Fruit fly (Drosophila melanogaster): ENCODE results near the gene CG7945.

Gene CG7945

dm6 chr3L:15525153-15525552 is 1.2 kb upstream of the CG7945 start, which contains the start of gene CG33986:
CG33986 (minus strand) TSS chr3L:15525253.
- no peak for TF ChIP-seq usp (GFP tag; optimal IDR thresholded peaks at IDR 0.05)
- no peak for TF ChIP-seq EcR (GFP tag; optimal IDR thresholded peaks at IDR 0.05)
- TF ChIP-seq psq (optimal IDR thresholded peaks at IDR 0.05): no peak
- no peak for TF ChIP-seq CG8478 (optimal IDR thresholded peaks at IDR 0.05)
- TF ChIP-seq pan (optimal IDR thresholded peaks at IDR 0.05): no peak
- no peak for TF ChIP-seq Dll (optimal IDR thresholded peaks at IDR 0.05)

DNA sequence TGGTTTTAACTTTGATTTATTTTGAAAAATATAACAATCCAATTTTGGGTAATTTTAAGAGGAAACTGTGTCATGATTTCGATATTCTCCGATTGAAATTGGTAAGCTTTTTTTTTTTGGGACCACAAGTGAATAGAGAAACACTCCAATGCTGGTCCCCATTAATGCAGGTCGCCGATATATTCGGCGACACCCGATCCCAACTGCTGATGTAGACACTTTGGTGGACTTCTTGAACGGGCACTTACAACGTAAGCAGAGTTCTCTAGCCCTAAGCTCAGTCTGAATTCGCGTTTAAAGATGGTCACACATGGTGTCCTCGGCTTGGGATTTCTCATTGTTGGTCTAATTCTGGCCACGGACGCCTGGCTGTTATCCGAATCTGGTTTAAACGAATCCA is 3.6 kb downstream of the CG7945 start, which contains the start of gene yellow-k:
TSS of gene yellow-k (plus strand) at position 301 of the 400 bp plus-strand sequence.
- TF ChIP-seq pan (optimal IDR thresholded peaks at IDR 0.05): no peak
- TF ChIP-seq CG8478 (optimal IDR thresholded peaks at IDR 0.05): no peak
- TF ChIP-seq psq (optimal IDR thresholded peaks at IDR 0.05): no peak
- TF ChIP-seq EcR (GFP tag; optimal IDR thresholded peaks at IDR 0.05): no peak

- TF ChIP-seq EcR (GFP tag; optimal IDR thresholded peaks at IDR 0.05) (no peak), CG8478 (optimal IDR thresholded peaks at IDR 0.05) (no peak), usp (GFP tag; optimal IDR thresholded peaks at IDR 0.05) (no peak), pan (optimal IDR thresholded peaks at IDR 0.05) (no peak), psq (optimal IDR thresholded peaks at IDR 0.05) (no peak), Dll (optimal IDR thresholded peaks at IDR 0.05) (no peak)
These were observed 4.0 kb downstream of the CG7945 start for dm6 chr3L:15519920-15520319.

DNA sequence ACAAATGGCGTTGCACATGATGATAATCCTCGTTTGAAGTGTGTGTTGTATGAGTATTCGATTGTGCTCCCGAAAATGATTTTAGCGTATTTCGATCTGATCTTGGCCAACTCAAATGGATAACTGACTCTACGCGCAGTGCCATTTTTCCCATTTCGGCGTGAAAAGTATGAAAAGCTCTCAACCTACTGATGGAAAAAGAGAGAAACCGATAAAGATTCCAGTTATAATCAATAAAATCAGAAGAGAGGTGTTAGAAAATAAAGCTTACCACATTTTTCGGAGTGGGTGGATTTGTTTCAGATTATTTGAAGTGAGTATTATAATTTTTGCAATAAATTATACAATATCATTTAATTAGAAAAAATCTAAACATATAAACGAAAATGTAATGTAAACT is 4.4 kb downstream of the CG7945 start, which contains the start of gene mex1:
TSS of gene mex1 (minus strand) at position 101 of the 400 bp plus-strand sequence.
- TF ChIP-seq pan (optimal IDR thresholded peaks at IDR 0.05) (no peak), usp (GFP tag; optimal IDR thresholded peaks at IDR 0.05) (no peak), psq (optimal IDR thresholded peaks at IDR 0.05) (no peak), CG8478 (optimal IDR thresholded peaks at IDR 0.05) (no peak), EcR (GFP tag; optimal IDR thresholded peaks at IDR 0.05) (no peak), Dll (optimal IDR thresholded peaks at IDR 0.05) (no peak)

DNA sequence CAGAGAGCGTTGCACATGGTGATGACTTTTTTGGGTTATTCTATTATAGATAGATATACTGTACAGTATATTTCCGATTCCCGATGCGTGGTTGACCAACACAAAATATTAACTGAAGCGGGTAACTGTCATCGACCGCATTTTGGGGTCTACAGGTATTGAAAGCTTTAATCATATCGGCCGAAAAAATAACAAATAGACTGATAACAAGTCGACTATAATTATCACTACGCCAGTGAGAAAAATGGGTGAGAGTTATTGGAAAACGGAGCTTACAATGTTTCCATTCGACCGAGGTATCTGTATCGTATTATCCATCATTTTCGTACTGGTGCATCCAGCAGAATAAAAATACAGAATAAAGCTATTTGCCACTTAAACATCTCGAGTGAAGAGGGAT is 5.6 kb downstream of the CG7945 start:
- TF ChIP-seq Dll (optimal IDR thresholded peaks at IDR 0.05) (no peak), usp (GFP tag; optimal IDR thresholded peaks at IDR 0.05) (no peak), EcR (GFP tag; optimal IDR thresholded peaks at IDR 0.05) (no peak), CG8478 (optimal IDR thresholded peaks at IDR 0.05) (no peak), psq (optimal IDR thresholded peaks at IDR 0.05) (no peak), pan (optimal IDR thresholded peaks at IDR 0.05) (no peak)

DNA sequence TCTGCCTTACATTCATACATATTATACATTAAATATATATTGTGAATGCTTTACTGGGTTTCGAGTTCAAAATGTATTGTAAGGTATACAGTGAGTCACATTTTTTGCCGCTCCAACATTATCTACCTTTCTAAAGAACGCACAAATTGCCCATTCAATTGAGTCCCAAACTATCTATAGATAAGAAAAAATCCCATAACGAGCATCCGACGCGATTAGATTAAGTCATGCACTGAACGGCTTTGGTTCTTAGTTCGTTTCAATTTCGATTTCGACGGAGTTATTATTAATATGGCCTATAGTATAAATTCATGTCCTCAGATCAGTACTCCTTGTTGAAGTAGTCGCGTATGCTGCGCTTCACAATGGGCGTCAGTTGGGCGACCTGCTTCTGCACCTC is 6.4 kb downstream of the CG7945 start:
- no peak for TF ChIP-seq Dll (optimal IDR thresholded peaks at IDR 0.05)
- no peak for TF ChIP-seq pan (optimal IDR thresholded peaks at IDR 0.05)
- TF ChIP-seq EcR (GFP tag; optimal IDR thresholded peaks at IDR 0.05): no peak
- TF ChIP-seq psq (optimal IDR thresholded peaks at IDR 0.05): no peak
- no peak for TF ChIP-seq usp (GFP tag; optimal IDR thresholded peaks at IDR 0.05)
- no peak for TF ChIP-seq CG8478 (optimal IDR thresholded peaks at IDR 0.05)

dm6 chr3L:15516956-15517355 is 7.0 kb downstream of the CG7945 start, which contains the start of gene CG13454:
CG13454 (minus strand) TSS chr3L:15517056.
- TF ChIP-seq psq (optimal IDR thresholded peaks at IDR 0.05) (no peak), EcR (GFP tag; optimal IDR thresholded peaks at IDR 0.05) (no peak), pan (optimal IDR thresholded peaks at IDR 0.05) (no peak), CG8478 (optimal IDR thresholded peaks at IDR 0.05) (no peak), Dll (optimal IDR thresholded peaks at IDR 0.05) (no peak), usp (GFP tag; optimal IDR thresholded peaks at IDR 0.05) (no peak)

DNA sequence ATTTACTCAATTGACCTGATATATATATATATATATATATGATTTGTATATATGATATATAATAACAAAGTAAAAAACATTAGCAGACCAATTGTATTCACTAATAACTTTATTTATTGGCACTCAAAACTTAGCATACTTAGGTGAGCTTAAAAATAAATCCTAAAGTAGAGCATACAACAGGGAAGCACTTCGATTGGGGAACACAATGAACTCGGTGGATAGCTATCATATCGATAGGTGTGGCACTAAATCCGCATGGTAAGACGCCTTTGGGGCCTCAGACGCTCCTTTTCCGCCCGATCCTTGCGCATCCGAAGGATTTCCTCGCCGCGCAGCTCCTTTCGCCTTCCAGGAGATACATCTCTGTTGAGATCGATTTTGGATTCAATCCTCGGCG is 7.5 kb downstream of the CG7945 start:
- no peak for TF ChIP-seq psq (optimal IDR thresholded peaks at IDR 0.05)
- TF ChIP-seq CG8478 (optimal IDR thresholded peaks at IDR 0.05): no peak
- no peak for TF ChIP-seq pan (optimal IDR thresholded peaks at IDR 0.05)
- no peak for TF ChIP-seq usp (GFP tag; optimal IDR thresholded peaks at IDR 0.05)
- TF ChIP-seq Dll (optimal IDR thresholded peaks at IDR 0.05): no peak
- no peak for TF ChIP-seq EcR (GFP tag; optimal IDR thresholded peaks at IDR 0.05)

DNA sequence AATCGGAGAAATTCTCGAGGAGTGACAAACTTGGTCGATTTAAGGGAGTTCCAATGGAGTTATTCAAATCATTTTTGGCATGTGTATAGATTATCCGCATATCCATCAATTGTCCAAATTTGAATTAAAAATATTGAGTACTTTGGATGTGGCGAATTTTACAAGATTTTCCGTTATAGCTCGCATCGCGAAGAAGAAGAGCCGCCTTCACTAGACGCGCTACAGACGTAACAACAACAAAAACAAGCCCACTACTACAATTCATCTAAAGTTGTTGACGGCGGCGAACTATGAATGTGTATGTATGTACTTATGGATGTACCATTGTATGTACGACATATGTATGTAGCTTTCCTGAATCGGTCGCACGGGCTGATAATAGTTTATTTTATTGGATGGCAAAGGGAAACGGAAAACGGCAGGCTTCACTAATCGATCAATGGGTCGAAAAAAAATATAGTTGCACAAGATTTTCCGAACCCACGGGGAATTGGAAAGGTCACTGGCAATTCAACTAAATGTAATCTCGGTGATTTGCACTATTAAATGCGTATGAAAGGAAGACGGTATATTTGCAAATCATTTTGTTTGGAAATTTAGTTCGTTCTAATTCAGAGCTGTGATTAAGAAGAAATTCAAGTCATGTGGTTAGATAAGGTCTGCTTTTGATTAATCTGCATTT is 9.0 kb downstream of the CG7945 start:
- no peak for TF ChIP-seq psq (optimal IDR thresholded peaks at IDR 0.05)
- TF ChIP-seq EcR (GFP tag; optimal IDR thresholded peaks at IDR 0.05): no peak
- TF ChIP-seq CG8478 (optimal IDR thresholded peaks at IDR 0.05): no peak
- no peak for TF ChIP-seq Dll (optimal IDR thresholded peaks at IDR 0.05)
- no peak for TF ChIP-seq usp (GFP tag; optimal IDR thresholded peaks at IDR 0.05)
- no peak for TF ChIP-seq pan (optimal IDR thresholded peaks at IDR 0.05)

DNA sequence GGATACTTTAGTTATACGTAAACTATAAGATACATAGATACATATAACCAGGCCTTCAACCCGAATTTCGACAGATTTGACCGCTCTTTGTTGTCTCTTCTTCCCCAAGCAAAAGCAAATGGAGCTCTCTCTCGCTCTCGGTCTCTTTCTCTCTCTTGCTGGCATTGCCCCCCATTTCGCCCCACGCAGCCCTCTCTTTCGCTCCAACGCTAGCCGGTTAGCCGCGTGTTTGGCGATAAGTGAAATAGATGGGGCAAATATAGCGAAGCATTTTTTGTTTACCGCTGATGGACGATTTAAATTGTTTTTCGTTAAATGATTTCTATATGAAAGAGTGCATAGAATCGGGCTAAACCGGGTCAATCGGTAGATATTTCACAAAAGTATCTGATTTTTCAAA is 9.5 kb downstream of the CG7945 start:
- TF ChIP-seq Dll (optimal IDR thresholded peaks at IDR 0.05): no peak
- TF ChIP-seq EcR (GFP tag; optimal IDR thresholded peaks at IDR 0.05): no peak
- no peak for TF ChIP-seq usp (GFP tag; optimal IDR thresholded peaks at IDR 0.05)
- no peak for TF ChIP-seq pan (optimal IDR thresholded peaks at IDR 0.05)
- no peak for TF ChIP-seq psq (optimal IDR thresholded peaks at IDR 0.05)
- no peak for TF ChIP-seq CG8478 (optimal IDR thresholded peaks at IDR 0.05)

DNA sequence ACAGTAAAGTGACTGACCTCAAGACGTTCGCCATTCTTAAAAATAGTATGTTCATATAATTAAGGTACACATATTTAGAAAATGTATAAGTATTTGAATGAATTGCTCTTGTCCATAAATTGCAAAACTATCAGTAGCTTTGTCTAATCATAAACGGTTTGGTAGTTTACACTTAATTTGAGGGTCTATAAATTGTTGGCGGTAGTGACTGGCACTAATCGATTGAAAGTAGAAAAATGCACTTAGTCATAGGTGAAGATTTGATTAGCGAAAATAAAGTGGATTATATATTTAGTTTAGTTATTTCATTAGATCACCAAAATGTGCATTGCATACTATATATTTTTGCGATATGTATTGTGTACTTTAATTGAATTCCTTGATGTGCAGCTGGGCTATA is 10.2 kb downstream of the CG7945 start:
- TF ChIP-seq EcR (GFP tag; optimal IDR thresholded peaks at IDR 0.05) (no peak), pan (optimal IDR thresholded peaks at IDR 0.05) (no peak), CG8478 (optimal IDR thresholded peaks at IDR 0.05) (no peak), Dll (optimal IDR thresholded peaks at IDR 0.05) (no peak), usp (GFP tag; optimal IDR thresholded peaks at IDR 0.05) (no peak), psq (optimal IDR thresholded peaks at IDR 0.05) (no peak)

DNA sequence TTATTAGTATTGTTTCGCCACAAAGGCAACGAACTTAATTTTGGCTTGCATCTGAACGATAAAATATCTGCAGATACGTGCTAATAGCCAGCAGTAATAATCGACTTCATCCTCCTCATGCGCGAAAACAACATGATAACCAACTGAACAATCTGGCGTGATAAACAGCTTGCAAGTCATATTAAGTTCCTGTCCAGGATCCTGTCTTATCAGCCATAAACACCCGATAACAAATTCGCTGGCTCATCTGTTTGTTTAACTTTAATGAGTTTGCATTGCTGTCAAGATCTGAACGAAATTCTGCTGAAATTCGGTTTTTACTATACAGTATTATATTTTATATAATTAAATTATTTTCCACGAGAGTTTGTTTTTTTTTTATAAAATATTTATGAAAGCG is 10.7 kb downstream of the CG7945 start:
- TF ChIP-seq usp (GFP tag; optimal IDR thresholded peaks at IDR 0.05) (no peak), pan (optimal IDR thresholded peaks at IDR 0.05) (no peak), EcR (GFP tag; optimal IDR thresholded peaks at IDR 0.05) (no peak), Dll (optimal IDR thresholded peaks at IDR 0.05) (no peak), psq (optimal IDR thresholded peaks at IDR 0.05) (no peak), CG8478 (optimal IDR thresholded peaks at IDR 0.05) (no peak)

All from whole organism.